Worm (Caenorhabditis elegans) whole organism, L1 larva: Measurements from ENCODE around the gene nhr-39.

Source experiments
- C04F5.9 ChIP-seq: sonication (generic microtip); optimal IDR thresholded peaks from 2 replicates; lab custom pipeline; 2016; ENCODE audit warnings: missing genetic modification characterization, missing compliant biosample characterization
- Y116A8C.19 ChIP-seq: sonication (generic microtip); optimal IDR thresholded peaks from 2 replicates; lab custom pipeline; 2016; ENCODE audit warnings: missing compliant biosample characterization, missing genetic modification characterization, borderline replicate concordance
- aha-1 ChIP-seq: fragments of 150-350 bp; optimal IDR thresholded peaks from 2 replicates; lab custom pipeline; 2014; ENCODE audit warnings: missing biosample characterization, missing genetic modification characterization
- alr-1 ChIP-seq: fragments of 200-800 bp; sonication (Bioruptor generic); optimal IDR thresholded peaks from 2 replicates; lab custom pipeline; 2018; ENCODE audit warnings: borderline replicate concordance, mild to moderate bottlenecking, missing genetic modification characterization, missing compliant biosample characterization
- dpl-1 ChIP-seq, 3 experiments: fragments of 150-350 bp in 2 of 3; sonication (generic microtip) in 1 of 3; optimal IDR thresholded peaks; 2 replicates each; lab custom pipeline; 2014 to 2017; ENCODE audit warnings: missing biosample characterization in 3 of 3, missing genetic modification characterization in 3 of 3, missing genetic modification reagents in 3 of 3
- dsc-1 ChIP-seq: sonication (generic microtip); optimal IDR thresholded peaks from 2 replicates; lab custom pipeline; 2016; ENCODE audit warnings: mild to moderate bottlenecking, missing genetic modification characterization, missing compliant biosample characterization
- efl-1 ChIP-seq, 4 experiments: fragments of 150-350 bp; optimal IDR thresholded peaks in 3 of 4; peaks in 1 of 4; 1 replicate in 1 of 4; 2 replicates in 3 of 4; lab custom pipeline; 2014; ENCODE audit warnings: missing biosample characterization in 2 of 4, missing genetic modification characterization in 2 of 4, missing genetic modification reagents in 2 of 4
- mab-9 ChIP-seq: fragments of 200-800 bp; sonication (Bioruptor generic); IDR thresholded peaks from 2 replicates; pipeline ENCODE4 v1.3.6; 2022; ENCODE audit warnings: missing genetic modification reagents, missing genetic modification characterization, missing compliant biosample characterization
- mdl-1 ChIP-seq, 2 experiments: fragments of 150-350 bp; optimal IDR thresholded peaks; 2 replicates each; lab custom pipeline; 2014 to 2017; ENCODE audit warnings: missing biosample characterization in 2 of 2, missing genetic modification characterization in 2 of 2, inconsistent platforms in 1 of 2
- mep-1 ChIP-seq: fragments of 150-350 bp; optimal IDR thresholded peaks from 2 replicates; lab custom pipeline; 2014; ENCODE audit warnings: missing biosample characterization, missing genetic modification characterization
- nhr-71 ChIP-seq: sonication (generic microtip); optimal IDR thresholded peaks from 2 replicates; lab custom pipeline; 2016; ENCODE audit warnings: mild to moderate bottlenecking, missing genetic modification characterization, moderate library complexity, missing compliant biosample characterization
- nhr-77 ChIP-seq: fragments of 150-350 bp; optimal IDR thresholded peaks from 2 replicates; lab custom pipeline; 2014; ENCODE audit warnings: missing biosample characterization, missing genetic modification characterization
- skn-1 ChIP-seq: fragments of 150-350 bp; optimal IDR thresholded peaks from 2 replicates; lab custom pipeline; 2014; ENCODE audit warnings: missing biosample characterization, missing genetic modification characterization
- swsn-7 ChIP-seq: sonication (generic microtip); optimal IDR thresholded peaks from 2 replicates; lab custom pipeline; 2016; ENCODE audit warnings: missing genetic modification characterization, missing compliant biosample characterization
- tbx-2 ChIP-seq: sonication (generic microtip); optimal IDR thresholded peaks from 2 replicates; lab custom pipeline; 2016; ENCODE audit warnings: missing genetic modification characterization, missing compliant biosample characterization
- vab-15 ChIP-seq: sonication (generic microtip); optimal IDR thresholded peaks from 2 replicates; lab custom pipeline; 2017; ENCODE audit warnings: missing genotype, mild to moderate bottlenecking, missing genetic modification characterization, missing compliant biosample characterization

nhr-39 gene

DNA sequence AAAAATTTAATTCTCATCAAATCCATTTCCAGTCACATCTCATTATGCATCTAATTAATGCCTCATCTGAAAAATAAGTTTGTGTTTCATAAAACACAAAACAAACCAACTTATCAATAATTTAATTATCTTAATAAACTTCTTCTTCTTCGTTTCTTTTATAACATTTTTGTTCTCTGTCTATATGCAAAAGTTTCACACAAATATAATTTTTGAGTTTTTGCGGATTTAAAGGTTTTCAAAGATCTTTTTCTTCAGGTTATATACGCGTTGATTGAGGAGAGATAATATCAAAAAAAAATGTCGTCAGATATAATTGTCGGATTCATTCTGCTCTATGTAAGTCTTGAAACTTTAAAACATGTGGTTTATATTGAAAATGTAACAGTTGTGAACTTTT is 46.6 kb downstream of the nhr-39 start, which contains the start of gene srx-47:
TSS of gene srx-47 (plus strand) at position 301 of the 400 bp plus-strand sequence.
- TF ChIP-seq efl-1 (optimal IDR thresholded peaks at IDR 0.05; lab: Kevin White, UChicago) = no peak
- peak in 1 of 2 experiments; percentile 10 for TF ChIP-seq efl-1 (GFP tag; optimal IDR thresholded peaks at IDR 0.05 in 1 of 2; lab: Kevin White, UChicago)
- no peak for TF ChIP-seq dsc-1 (tag; lab: Kevin White, UChicago)

DNA sequence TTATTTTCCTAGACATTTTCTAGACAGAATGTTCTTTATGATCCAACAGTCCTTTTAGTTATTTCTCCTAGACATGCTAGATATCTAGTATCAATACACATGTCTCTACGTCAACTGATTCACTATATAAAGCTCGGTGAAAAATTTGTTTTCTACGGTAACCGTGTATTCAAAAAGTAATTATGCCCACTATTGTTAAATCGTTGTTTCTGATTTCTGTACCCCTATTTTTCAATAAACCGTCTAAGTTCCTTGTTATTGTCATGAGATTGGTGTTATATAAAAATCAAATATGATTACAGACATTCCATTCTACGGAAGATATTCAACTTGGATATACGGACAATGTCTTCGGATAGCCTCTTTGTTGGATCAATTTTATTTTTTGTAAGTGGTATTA is 49.8 kb downstream of the nhr-39 start, which contains the start of gene srx-46:
TSS of gene srx-46 (plus strand) at position 301 of the 400 bp plus-strand sequence.
- TF ChIP-seq aha-1 (tag; lab: Kevin White, UChicago) (no peak), nhr-71 (no peak), dsc-1 (tag; lab: Kevin White, UChicago) (no peak), skn-1 (no peak), Y116A8C.19 (tag; lab: Kevin White, UChicago) (no peak), tbx-2 (tag; lab: Kevin White, UChicago) (no peak), mep-1 (tag; lab: Kevin White, UChicago) (no peak), C04F5.9 (tag; lab: Kevin White, UChicago) (no peak), dpl-1 (GFP tag; optimal IDR thresholded peaks at IDR 0.05; lab: Kevin White, UChicago) (no peak), nhr-77 (tag; lab: Kevin White, UChicago) (no peak), efl-1 (optimal IDR thresholded peaks at IDR 0.05; lab: Kevin White, UChicago) (no peak), efl-1 (GFP tag; optimal IDR thresholded peaks at IDR 0.05 in 1 of 2; lab: Kevin White, UChicago) (no peak), alr-1 (tag; lab: Kevin White, UChicago) (no peak), swsn-7 (no peak), vab-15 (no peak), mdl-1 (tag; optimal IDR thresholded peaks at IDR 0.05; lab: Kevin White, UChicago) (no peak), mab-9 (no peak)
